Worm (Caenorhabditis elegans) whole organism, L4 larva: Measurements from ENCODE around the gene F26F12.2.

ENCODE experiments used
- D1046.2 ChIP-seq: fragments of 200-800 bp; sonication (Bioruptor generic); IDR thresholded peaks from 2 replicates; pipeline ENCODE4 v1.3.6; 2022; ENCODE audit warnings: missing genetic modification characterization, missing compliant biosample characterization
- F37D6.2 ChIP-seq: sonication (generic microtip); optimal IDR thresholded peaks from 2 replicates; lab custom pipeline; 2016; ENCODE audit warnings: mild to moderate bottlenecking, missing genetic modification characterization, missing compliant biosample characterization
- F49E8.2 ChIP-seq: sonication (generic microtip); optimal IDR thresholded peaks from 2 replicates; lab custom pipeline; 2016; ENCODE audit warnings: missing compliant biosample characterization, mild to moderate bottlenecking, missing genetic modification characterization, borderline replicate concordance
- T26A8.4 ChIP-seq: fragments of 200-800 bp; sonication (Bioruptor generic); IDR thresholded peaks from 2 replicates; pipeline ENCODE4 v1.3.6; 2022; ENCODE audit warnings: missing genetic modification characterization, missing compliant biosample characterization
- Y105C5A.15 ChIP-seq: fragments of 200-800 bp; sonication (Bioruptor generic); IDR thresholded peaks from 2 replicates; pipeline ENCODE4 v1.3.6; 2022; ENCODE audit warnings: missing genetic modification characterization, missing compliant biosample characterization
- Y48G9A.11 ChIP-seq: fragments of 200-800 bp; sonication (Bioruptor generic); IDR thresholded peaks from 2 replicates; pipeline ENCODE4 v1.3.6; 2022; ENCODE audit warnings: missing genetic modification reagents, missing genetic modification characterization, missing compliant biosample characterization
- Y5F2A.4 ChIP-seq: fragments of 200-800 bp; sonication (Bioruptor generic); optimal IDR thresholded peaks from 2 replicates; lab custom pipeline; 2018; ENCODE audit warnings: mild to moderate bottlenecking, missing genetic modification characterization, missing compliant biosample characterization
- ZK337.2 ChIP-seq: fragments of 200-800 bp; sonication (Bioruptor generic); IDR thresholded peaks from 2 replicates; pipeline ENCODE4 v1.3.6; 2022; ENCODE audit warnings: missing genetic modification reagents, missing genetic modification characterization, missing compliant biosample characterization
- aha-1 ChIP-seq: fragments of 150-350 bp; peaks from one replicate; lab custom pipeline; 2014; ENCODE audit warnings: missing biosample characterization, missing genetic modification characterization
- aly-2 ChIP-seq: sonication (generic microtip); optimal IDR thresholded peaks from 2 replicates; lab custom pipeline; 2018; ENCODE audit warnings: missing biosample characterization, missing genetic modification characterization
- ama-1 ChIP-seq: fragments of 150-350 bp; optimal IDR thresholded peaks from 2 replicates; lab custom pipeline; 2014; ENCODE audit warnings: inconsistent platforms, mixed read lengths
- ceh-20 ChIP-seq: fragments of 200-800 bp; sonication (Bioruptor generic); IDR thresholded peaks from 2 replicates; pipeline ENCODE4 v1.3.6; 2022; ENCODE audit warnings: missing genetic modification reagents, missing genetic modification characterization, missing compliant biosample characterization
- ceh-32 ChIP-seq: sonication (generic microtip); optimal IDR thresholded peaks from 2 replicates; lab custom pipeline; 2016; ENCODE audit warnings: mild to moderate bottlenecking, missing genetic modification characterization, missing compliant biosample characterization; ENCODE audit not compliant: poor library complexity
- ceh-82 ChIP-seq: sonication (generic microtip); optimal IDR thresholded peaks from 2 replicates; lab custom pipeline; 2017; ENCODE audit warnings: missing biosample characterization, missing genetic modification characterization
- daf-12 ChIP-seq: fragments of 150-350 bp; optimal IDR thresholded peaks from 2 replicates; lab custom pipeline; 2014; ENCODE audit warnings: missing biosample characterization, missing genetic modification reagents, missing genetic modification characterization
- daf-19 ChIP-seq: fragments of 200-800 bp; sonication (Bioruptor generic); conservative IDR thresholded peaks from 2 replicates; pipeline ENCODE4 v1.3.6; 2022; ENCODE audit warnings: missing genetic modification characterization, missing compliant biosample characterization
- daf-8 ChIP-seq: fragments of 200-800 bp; sonication (Bioruptor generic); IDR thresholded peaks from 2 replicates; pipeline ENCODE4 v1.3.6; 2022; ENCODE audit warnings: missing genetic modification characterization, missing compliant biosample characterization
- dmd-6 ChIP-seq: fragments of 200-800 bp; sonication (Bioruptor generic); IDR thresholded peaks from 2 replicates; pipeline ENCODE4 v1.3.6; 2022; ENCODE audit warnings: missing genetic modification reagents, missing genetic modification characterization, missing compliant biosample characterization
- dmd-8 ChIP-seq: fragments of 200-800 bp; sonication (Bioruptor generic); IDR thresholded peaks from 2 replicates; pipeline ENCODE4 v1.3.6; 2022; ENCODE audit warnings: missing genetic modification characterization, missing compliant biosample characterization
- duxl-1 ChIP-seq: sonication (generic microtip); optimal IDR thresholded peaks from 2 replicates; lab custom pipeline; 2016; ENCODE audit warnings: mild to moderate bottlenecking, missing genetic modification characterization, moderate library complexity, missing compliant biosample characterization; ENCODE audit not compliant: poor library complexity
- dve-1 ChIP-seq: sonication (generic microtip); optimal IDR thresholded peaks from 2 replicates; lab custom pipeline; 2017; ENCODE audit warnings: antibody characterized with exemption, mild to moderate bottlenecking, missing genetic modification characterization, missing compliant biosample characterization; ENCODE audit not compliant: insufficient read depth
- egl-43 ChIP-seq: fragments of 200-800 bp; sonication (Bioruptor generic); IDR thresholded peaks from 2 replicates; pipeline ENCODE4 v1.3.6; 2022; ENCODE audit warnings: missing genetic modification reagents, missing genetic modification characterization, missing compliant biosample characterization
- gei-8 ChIP-seq: fragments of 200-800 bp; sonication (Bioruptor generic); optimal IDR thresholded peaks from 2 replicates; lab custom pipeline; 2018; ENCODE audit warnings: mild to moderate bottlenecking, missing genetic modification characterization, missing compliant biosample characterization
- hlh-30 ChIP-seq: sonication (generic microtip); optimal IDR thresholded peaks from 2 replicates; lab custom pipeline; 2017; ENCODE audit warnings: antibody characterized with exemption, mild to moderate bottlenecking, missing genetic modification characterization, missing compliant biosample characterization; ENCODE audit not compliant: insufficient read depth
- hmg-1.1 ChIP-seq: fragments of 200-800 bp; sonication (Bioruptor generic); IDR thresholded peaks from 2 replicates; pipeline ENCODE4 v1.3.6; 2022; ENCODE audit warnings: missing genetic modification reagents, missing genetic modification characterization, missing compliant biosample characterization
- jun-1 ChIP-seq: fragments of 150-350 bp; optimal IDR thresholded peaks from 2 replicates; lab custom pipeline; 2014; ENCODE audit warnings: missing biosample characterization, missing genetic modification reagents, missing genetic modification characterization
- lin-1 ChIP-seq: fragments of 200-800 bp; sonication (Bioruptor generic); IDR thresholded peaks from 2 replicates; pipeline ENCODE4 v1.3.6; 2022; ENCODE audit warnings: missing genetic modification reagents, missing genetic modification characterization, missing compliant biosample characterization
- lsy-2 ChIP-seq, 2 experiments: fragments of 150-350 bp in 1 of 2; sonication (generic microtip) in 1 of 2; optimal IDR thresholded peaks; 2 replicates each; lab custom pipeline; 2014 to 2017; ENCODE audit warnings: missing biosample characterization in 2 of 2, missing genetic modification characterization in 2 of 2
- mdt-29 ChIP-seq: fragments of 200-800 bp; sonication (Bioruptor generic); IDR thresholded peaks from 2 replicates; pipeline ENCODE4 v1.3.6; 2022; ENCODE audit warnings: missing genetic modification reagents, missing genetic modification characterization, missing compliant biosample characterization
- mep-1 ChIP-seq: fragments of 150-350 bp; sonication (generic microtip); optimal IDR thresholded peaks from 3 replicates; lab custom pipeline; 2014; ENCODE audit warnings: missing biosample characterization, missing genetic modification characterization
- mes-2 ChIP-seq: sonication (generic microtip); optimal IDR thresholded peaks from 2 replicates; lab custom pipeline; 2016; ENCODE audit warnings: missing genotype, mild to moderate bottlenecking, missing genetic modification characterization, missing compliant biosample characterization; ENCODE audit not compliant: poor library complexity, severe bottlenecking
- mxl-3 ChIP-seq: fragments of 200-800 bp; sonication (Bioruptor generic); optimal IDR thresholded peaks from 2 replicates; lab custom pipeline; 2018; ENCODE audit warnings: mild to moderate bottlenecking, missing genetic modification characterization, missing compliant biosample characterization
- nhr-102 ChIP-seq: sonication (generic microtip); optimal IDR thresholded peaks from 2 replicates; lab custom pipeline; 2016; ENCODE audit warnings: mild to moderate bottlenecking, missing genetic modification characterization, moderate library complexity, missing compliant biosample characterization
- nhr-237 ChIP-seq: sonication (generic microtip); optimal IDR thresholded peaks from 2 replicates; lab custom pipeline; 2017; ENCODE audit warnings: missing biosample characterization, missing genetic modification characterization
- nhr-28 ChIP-seq: fragments of 150-350 bp; optimal IDR thresholded peaks from 2 replicates; lab custom pipeline; 2014; ENCODE audit warnings: missing biosample characterization, missing genetic modification characterization
- nhr-6 ChIP-seq: fragments of 150-350 bp; optimal IDR thresholded peaks from 2 replicates; lab custom pipeline; 2014; ENCODE audit warnings: missing biosample characterization, missing genetic modification characterization
- pqm-1 ChIP-seq: sonication (generic microtip); optimal IDR thresholded peaks from 2 replicates; lab custom pipeline; 2017; ENCODE audit warnings: missing biosample characterization, missing genetic modification characterization
- sdz-12 ChIP-seq: fragments of 200-800 bp; sonication (Bioruptor generic); optimal IDR thresholded peaks from 2 replicates; lab custom pipeline; 2018; ENCODE audit warnings: mild to moderate bottlenecking, missing genetic modification characterization, missing compliant biosample characterization
- skn-1 ChIP-seq: fragments of 150-350 bp; optimal IDR thresholded peaks from 2 replicates; lab custom pipeline; 2014; ENCODE audit warnings: missing biosample characterization, missing genetic modification characterization
- snpc-4 ChIP-seq: fragments of 150-350 bp; optimal IDR thresholded peaks from 2 replicates; lab custom pipeline; 2014; ENCODE audit warnings: missing biosample characterization, missing genetic modification characterization
- spr-1 ChIP-seq: sonication (generic microtip); optimal IDR thresholded peaks from 2 replicates; lab custom pipeline; 2016; ENCODE audit warnings: mild to moderate bottlenecking, missing genetic modification characterization, missing compliant biosample characterization
- tag-97 ChIP-seq: fragments of 200-800 bp; sonication (Bioruptor generic); IDR thresholded peaks from 2 replicates; pipeline ENCODE4 v1.3.6; 2022; ENCODE audit warnings: missing genetic modification characterization, missing compliant biosample characterization
- tra-1 ChIP-seq: fragments of 200-800 bp; sonication (Bioruptor generic); IDR thresholded peaks from 2 replicates; pipeline ENCODE4 v1.3.6; 2022; ENCODE audit warnings: missing genetic modification reagents, missing genetic modification characterization, missing compliant biosample characterization
- unc-39 ChIP-seq: sonication (generic microtip); optimal IDR thresholded peaks from 2 replicates; lab custom pipeline; 2017; ENCODE audit warnings: missing biosample characterization, missing genetic modification characterization
- unc-62 ChIP-seq, 3 experiments: fragments of 150-350 bp in 1 of 3; sonication (generic microtip); optimal IDR thresholded peaks in 2 of 3; peaks in 1 of 3; 1 replicate in 1 of 3; 2 replicates in 2 of 3; lab custom pipeline; 2014 to 2017; ENCODE audit warnings: missing biosample characterization in 3 of 3, missing genetic modification characterization in 3 of 3, missing genetic modification reagents in 3 of 3, missing genotype in 1 of 3
- zag-1 ChIP-seq: fragments of 150-350 bp; optimal IDR thresholded peaks from 2 replicates; lab custom pipeline; 2014; ENCODE audit warnings: missing biosample characterization, missing genetic modification characterization
- zfp-2 ChIP-seq: sonication (generic microtip); optimal IDR thresholded peaks from 2 replicates; lab custom pipeline; 2016; ENCODE audit warnings: mild to moderate bottlenecking, missing genetic modification characterization, missing compliant biosample characterization
- zip-2 ChIP-seq: fragments of 150-350 bp; optimal IDR thresholded peaks from 2 replicates; lab custom pipeline; 2014; ENCODE audit warnings: missing biosample characterization, missing genetic modification characterization
- ztf-7 ChIP-seq: fragments of 150-350 bp; optimal IDR thresholded peaks from 2 replicates; lab custom pipeline; 2014; ENCODE audit warnings: missing biosample characterization, missing genetic modification characterization

Gene F26F12.2

DNA sequence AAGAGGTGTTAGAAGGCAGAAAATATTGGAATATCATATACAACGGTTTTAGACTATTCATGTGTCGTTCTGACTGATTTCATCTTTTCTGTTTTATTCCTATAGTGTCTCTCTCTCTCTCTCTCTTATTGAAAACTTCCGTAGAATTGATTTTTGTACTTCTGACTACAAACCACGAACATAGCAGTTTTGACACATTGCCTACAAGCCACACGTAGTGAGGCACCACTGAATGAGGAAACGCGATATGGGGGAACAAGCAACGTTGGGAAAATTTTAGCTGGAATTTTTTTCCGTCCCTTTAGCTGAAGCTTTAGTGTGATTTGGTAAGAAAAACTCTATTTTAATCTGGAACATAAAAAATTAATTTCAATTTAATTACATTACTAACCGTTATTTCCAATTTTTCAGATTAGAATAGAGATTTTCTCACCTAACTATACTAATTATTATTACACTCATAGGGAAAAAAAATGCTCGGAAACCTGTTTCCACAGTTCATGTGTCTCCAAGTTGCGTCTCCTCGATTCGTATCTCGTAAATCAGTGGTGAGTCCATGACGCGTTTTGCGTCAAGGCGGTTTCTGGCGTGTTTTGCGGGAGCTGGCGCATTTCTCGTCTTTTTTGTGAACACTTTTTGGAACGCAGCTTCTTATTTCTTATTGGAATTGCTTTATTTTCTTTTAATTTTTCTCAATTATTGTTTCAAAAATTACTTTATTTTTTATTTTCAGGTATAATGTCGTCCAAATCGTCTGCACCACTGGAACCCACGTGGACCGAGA is 47.7 kb downstream of the F26F12.2 start, which contains the start of the genes nhr-142 and F44E7.9 (continued):
- TF ChIP-seq T26A8.4, result peak; percentile 84
- peak; percentile 77 for TF ChIP-seq dmd-6 (GFP tag; lab: Robert Waterston, UW)
- no peak for TF ChIP-seq snpc-4 (tag; lab: Kevin White, UChicago)
- no peak for TF ChIP-seq daf-19 (GFP tag; lab: Robert Waterston, UW)
- TF ChIP-seq daf-8 (GFP tag; lab: Robert Waterston, UW), result no peak
- TF ChIP-seq jun-1 (tag; lab: Kevin White, UChicago), result peak; percentile 21
- peak; percentile 82 for TF ChIP-seq hmg-1.1 (GFP tag; lab: Robert Waterston, UW)
- TF ChIP-seq zip-2, result peak; percentile 14
- peak; percentile 39; the same call in 1 of the 2 replicates for TF ChIP-seq ZK337.2 (GFP tag; lab: Robert Waterston, UW)
- no peak for TF ChIP-seq nhr-237
- peak; percentile 95 for TF ChIP-seq mep-1 (tag; lab: Kevin White, UChicago)
- TF ChIP-seq F49E8.2 (tag; lab: Kevin White, UChicago), result no peak
- peak; percentile 58 for TF ChIP-seq tra-1 (GFP tag; lab: Robert Waterston, UW)
- TF ChIP-seq F37D6.2 (tag; lab: Kevin White, UChicago), result peak; percentile 61
- TF ChIP-seq Y5F2A.4 (GFP tag; lab: Kevin White, UChicago), result no peak
- peak; percentile 95 for TF ChIP-seq mes-2
- peak; percentile 83 for TF ChIP-seq spr-1 (tag; lab: Kevin White, UChicago)
- no peak for TF ChIP-seq ceh-82 (tag; lab: Kevin White, UChicago)
- no peak for TF ChIP-seq unc-62 (GFP tag; optimal IDR thresholded peaks at IDR 0.05 in 1 of 2; lab: Kevin White, UChicago)
- no peak for TF ChIP-seq unc-62 (tag; optimal IDR thresholded peaks at IDR 0.05; lab: Kevin White, UChicago)
- peak; percentile 37 for TF ChIP-seq duxl-1 (tag; lab: Kevin White, UChicago)
- TF ChIP-seq aly-2 (tag; lab: Kevin White, UChicago), result no peak
- no peak for TF ChIP-seq D1046.2
- TF ChIP-seq lsy-2 (tag; optimal IDR thresholded peaks at IDR 0.05; lab: Kevin White, UChicago), result peak; percentile 33 to 89
- no peak for TF ChIP-seq daf-12 (tag; lab: Kevin White, UChicago)
- no peak for TF ChIP-seq zag-1 (tag; lab: Kevin White, UChicago)
- no peak for TF ChIP-seq gei-8 (GFP tag; lab: Kevin White, UChicago)
- no peak for TF ChIP-seq dmd-8 (GFP tag; lab: Robert Waterston, UW)
- TF ChIP-seq nhr-6 (tag; lab: Kevin White, UChicago), result peak; percentile 91
- TF ChIP-seq dve-1 (tag; lab: Kevin White, UChicago), result peak; percentile 82
- TF ChIP-seq zfp-2 (tag; lab: Kevin White, UChicago), result peak; percentile 27
- no peak for TF ChIP-seq skn-1 (tag; lab: Kevin White, UChicago)
- no peak for TF ChIP-seq tag-97 (GFP tag; lab: Robert Waterston, UW)
- TF ChIP-seq Y105C5A.15 (GFP tag; lab: Robert Waterston, UW), result no peak
- TF ChIP-seq aha-1 (tag; lab: Kevin White, UChicago), result peak; percentile 96

ce11 chrV:5788650-5789049 is 49.8 kb downstream of the F26F12.2 start:
- no peak for TF ChIP-seq ztf-7
- TF ChIP-seq Y48G9A.11, result no peak
- TF ChIP-seq sdz-12 (GFP tag; lab: Kevin White, UChicago), result no peak
- peak; percentile 99 for TF ChIP-seq nhr-28 (tag; lab: Kevin White, UChicago)
- peak; percentile 18; the same call in 1 of the 2 replicates for TF ChIP-seq dmd-6 (GFP tag; lab: Robert Waterston, UW)
- TF ChIP-seq ceh-32 (tag; lab: Kevin White, UChicago), result no peak
- TF ChIP-seq lin-1 (GFP tag; lab: Robert Waterston, UW), result no peak
- no peak for TF ChIP-seq hlh-30 (tag; lab: Kevin White, UChicago)
- TF ChIP-seq zfp-2 (tag; lab: Kevin White, UChicago), result no peak
- no peak for TF ChIP-seq F49E8.2 (tag; lab: Kevin White, UChicago)
- peak; percentile 13 for TF ChIP-seq nhr-102
- TF ChIP-seq F37D6.2 (tag; lab: Kevin White, UChicago), result no peak
- TF ChIP-seq egl-43, result peak; percentile 19; the same call in 1 of the 2 replicates
- no peak for TF ChIP-seq ama-1 (lab: Kevin White, UChicago)
- TF ChIP-seq dve-1 (tag; lab: Kevin White, UChicago), result peak; percentile 5
- no peak for TF ChIP-seq mxl-3 (GFP tag; lab: Kevin White, UChicago)
- no peak for TF ChIP-seq mes-2
- peak; percentile 38 for TF ChIP-seq pqm-1 (tag; lab: Kevin White, UChicago)
- no peak for TF ChIP-seq mdt-29 (GFP tag; lab: Robert Waterston, UW)
- no peak for TF ChIP-seq unc-39 (tag; lab: Kevin White, UChicago)
- no peak for TF ChIP-seq ceh-20 (GFP tag; lab: Robert Waterston, UW)
